Worm (Caenorhabditis elegans) whole organism, L4 larva: Measurements from ENCODE around the gene spch-1.
A peak's percentile ranks its signal among the peaks of the same experiment; 100 is the strongest.

Source experiments
- dmd-9 ChIP-seq: fragments of 200-800 bp; sonication (Bioruptor generic); IDR thresholded peaks from 2 replicates; pipeline ENCODE4 v1.3.6; 2022; ENCODE audit warnings: missing genetic modification reagents, missing genetic modification characterization, missing compliant biosample characterization
- egl-43 ChIP-seq: fragments of 200-800 bp; sonication (Bioruptor generic); IDR thresholded peaks from 2 replicates; pipeline ENCODE4 v1.3.6; 2022; ENCODE audit warnings: missing genetic modification reagents, missing genetic modification characterization, missing compliant biosample characterization
- fos-1 ChIP-seq: fragments of 150-350 bp; optimal IDR thresholded peaks from 2 replicates; lab custom pipeline; 2014; ENCODE audit warnings: missing biosample characterization, missing genetic modification characterization
- lin-29 ChIP-seq: fragments of 200-800 bp; sonication (Bioruptor generic); IDR thresholded peaks from 2 replicates; pipeline ENCODE4 v1.3.6; 2022; ENCODE audit warnings: missing genetic modification reagents, missing genetic modification characterization, missing compliant biosample characterization
- lsy-2 ChIP-seq, 2 experiments: fragments of 150-350 bp in 1 of 2; sonication (generic microtip) in 1 of 2; optimal IDR thresholded peaks; 2 replicates each; lab custom pipeline; 2014 to 2017; ENCODE audit warnings: missing biosample characterization in 2 of 2, missing genetic modification characterization in 2 of 2
- madf-9 ChIP-seq: fragments of 200-800 bp; sonication (Bioruptor generic); conservative IDR thresholded peaks from 2 replicates; pipeline ENCODE4 v1.3.6; 2022; ENCODE audit warnings: missing genetic modification reagents, missing genetic modification characterization, missing compliant biosample characterization
- nhr-237 ChIP-seq: sonication (generic microtip); optimal IDR thresholded peaks from 2 replicates; lab custom pipeline; 2017; ENCODE audit warnings: missing biosample characterization, missing genetic modification characterization
- pqm-1 ChIP-seq: sonication (generic microtip); optimal IDR thresholded peaks from 2 replicates; lab custom pipeline; 2017; ENCODE audit warnings: missing biosample characterization, missing genetic modification characterization

DNA sequence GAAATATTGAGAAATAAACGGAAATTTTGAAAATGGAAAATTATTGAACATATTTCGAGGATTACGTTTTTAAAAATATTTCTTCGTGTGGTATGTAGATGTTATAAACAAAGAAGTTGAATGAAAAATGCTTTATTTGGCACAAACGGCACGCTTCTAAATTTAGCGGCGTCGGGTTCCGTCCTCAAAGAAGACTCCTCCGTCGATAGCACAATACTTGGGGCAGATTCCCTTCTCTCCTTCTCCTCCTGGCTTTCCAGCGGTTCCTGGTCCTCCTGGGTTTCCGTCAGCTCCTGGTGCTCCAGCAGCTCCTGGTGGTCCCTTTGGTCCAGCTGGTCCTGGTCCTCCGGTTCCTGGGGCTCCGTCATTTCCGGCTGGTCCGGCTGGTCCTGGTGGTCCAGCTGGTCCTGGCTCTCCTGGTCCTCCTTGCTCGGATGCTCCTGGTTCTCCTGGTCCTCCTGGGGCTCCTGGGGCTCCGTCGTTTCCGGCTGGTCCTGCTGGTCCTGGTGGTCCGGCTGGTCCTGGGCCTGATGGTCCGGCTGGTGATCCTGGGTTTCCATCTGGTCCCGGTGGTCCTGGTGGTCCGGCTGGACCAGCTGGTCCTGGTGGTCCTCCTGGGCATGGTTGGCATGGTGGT is 26.9 kb downstream of the spch-1 start, which contains the start of gene W01B6.8:
- TF ChIP-seq lsy-2 (tag; optimal IDR thresholded peaks at IDR 0.05; lab: Kevin White, UChicago), result no peak
- TF ChIP-seq madf-9 (GFP tag; lab: Robert Waterston, UW), result no peak
- TF ChIP-seq nhr-237 (tag; lab: Kevin White, UChicago), result no peak
- 0 out of 2 replicates have a peak, but pooled peaks have one; percentile 19 for TF ChIP-seq egl-43 (GFP tag; lab: Robert Waterston, UW)
- TF ChIP-seq fos-1 (tag; lab: Kevin White, UChicago), result no peak
- no peak for TF ChIP-seq lin-29 (GFP tag; lab: Robert Waterston, UW)
- TF ChIP-seq dmd-9, result no peak
- TF ChIP-seq pqm-1 (tag; lab: Kevin White, UChicago), result no peak
